Fruit fly (Drosophila melanogaster) whole organism, embryonic: ENCODE results near the gene CG5516.

Source experiments
- Abd-B ChIP-seq: fragments of 200-800 bp; sonication (Bioruptor generic); optimal IDR thresholded peaks from 2 replicates; lab custom pipeline; 2018; ENCODE audit warnings: missing biosample characterization, mild to moderate bottlenecking, missing genetic modification characterization, moderate library complexity
- B-H2 ChIP-seq: fragments of 200-800 bp; sonication (Bioruptor generic); optimal IDR thresholded peaks from 2 replicates; lab custom pipeline; 2018; ENCODE audit warnings: missing biosample characterization, mild to moderate bottlenecking, missing genetic modification characterization
- CG10959 ChIP-seq: fragments of 200-800 bp; sonication (Bioruptor generic); IDR thresholded peaks from 2 replicates; pipeline ENCODE4 v1.3.6; 2022; ENCODE audit warnings: missing biosample characterization, missing genetic modification characterization
- CG12155 ChIP-seq: fragments of 200-800 bp; sonication (Bioruptor generic); optimal IDR thresholded peaks from 3 replicates; lab custom pipeline; 2016; ENCODE audit warnings: missing biosample characterization, missing genetic modification characterization
- CG12236 ChIP-seq: fragments of 200-800 bp; sonication (Bioruptor generic); optimal IDR thresholded peaks from 2 replicates; lab custom pipeline; 2016; ENCODE audit warnings: missing biosample characterization, missing genetic modification characterization
- CG12744 ChIP-seq: fragments of 200-800 bp; sonication (Bioruptor generic); optimal IDR thresholded peaks from 2 replicates; lab custom pipeline; 2016; ENCODE audit warnings: missing biosample characterization, missing genetic modification characterization
- CG14965 ChIP-seq: fragments of 200-800 bp; sonication (Bioruptor generic); optimal IDR thresholded peaks from 2 replicates; lab custom pipeline; 2016; ENCODE audit warnings: missing biosample characterization, missing genetic modification characterization, borderline replicate concordance
- CG1529 ChIP-seq: fragments of 200-800 bp; sonication (Bioruptor generic); optimal IDR thresholded peaks from 3 replicates; lab custom pipeline; 2018; ENCODE audit warnings: missing biosample characterization, missing genetic modification characterization
- CG16813 ChIP-seq: fragments of 200-800 bp; sonication (Bioruptor generic); IDR thresholded peaks from 3 replicates; pipeline ENCODE4 v1.3.6; 2022; ENCODE audit warnings: missing biosample characterization, missing genetic modification characterization; ENCODE audit not compliant: partially characterized antibody
- CG17912 ChIP-seq: fragments of 200-800 bp; sonication (Bioruptor generic); optimal IDR thresholded peaks from 2 replicates; lab custom pipeline; 2018; ENCODE audit warnings: missing biosample characterization, mild to moderate bottlenecking, missing genetic modification characterization
- CG1792 ChIP-seq: fragments of 200-800 bp; sonication (Bioruptor generic); optimal IDR thresholded peaks from 2 replicates; lab custom pipeline; 2016; ENCODE audit warnings: missing biosample characterization, missing genetic modification characterization
- CG1832 ChIP-seq: fragments of 200-800 bp; sonication (Bioruptor generic); optimal IDR thresholded peaks from 2 replicates; lab custom pipeline; 2017; ENCODE audit warnings: missing biosample characterization, mild to moderate bottlenecking, missing genetic modification characterization, inconsistent platforms
- CG2120 ChIP-seq: fragments of 200-800 bp; sonication (Bioruptor generic); optimal IDR thresholded peaks from 3 replicates; lab custom pipeline; 2016; ENCODE audit warnings: missing biosample characterization, missing genetic modification characterization
- CG2199 ChIP-seq: fragments of 200-800 bp; sonication (Bioruptor generic); IDR thresholded peaks from 3 replicates; pipeline ENCODE4 v1.3.6; 2022; ENCODE audit warnings: missing biosample characterization, missing genetic modification characterization
- CG2875 ChIP-seq: fragments of 200-800 bp; sonication (Bioruptor generic); optimal IDR thresholded peaks from 2 replicates; lab custom pipeline; 2017; ENCODE audit warnings: missing biosample characterization, mild to moderate bottlenecking, missing genetic modification characterization, missing genetic modification reagents
- CG30020 ChIP-seq: fragments of 200-800 bp; optimal IDR thresholded peaks from 2 replicates; lab custom pipeline; 2019; ENCODE audit warnings: missing biosample characterization, mild to moderate bottlenecking, missing genetic modification characterization, moderate library complexity
- CG4617 ChIP-seq: fragments of 200-800 bp; sonication (Bioruptor generic); optimal IDR thresholded peaks from 3 replicates; lab custom pipeline; 2016; ENCODE audit warnings: missing biosample characterization, missing genetic modification characterization, borderline replicate concordance
- CG4730 ChIP-seq: fragments of 200-800 bp; sonication (Bioruptor generic); IDR thresholded peaks from 2 replicates; pipeline ENCODE4 v1.3.6; 2022; ENCODE audit warnings: missing biosample characterization, missing genetic modification characterization
- CG6175 ChIP-seq: fragments of 200-800 bp; sonication (Bioruptor generic); IDR thresholded peaks from 3 replicates; pipeline ENCODE4 v1.3.6; 2022; ENCODE audit warnings: missing biosample characterization, missing genetic modification characterization
- CG7556 ChIP-seq: fragments of 200-800 bp; sonication (Bioruptor generic); optimal IDR thresholded peaks from 2 replicates; lab custom pipeline; 2017; ENCODE audit warnings: missing biosample characterization, mild to moderate bottlenecking, missing genetic modification characterization
- CG7987 ChIP-seq: fragments of 200-800 bp; sonication (Bioruptor generic); optimal IDR thresholded peaks from 2 replicates; lab custom pipeline; 2018; ENCODE audit warnings: missing biosample characterization, mild to moderate bottlenecking, missing genetic modification characterization, moderate library complexity
- CG9215 ChIP-seq: fragments of 200-800 bp; sonication (Bioruptor generic); IDR thresholded peaks from 2 replicates; pipeline ENCODE4 v1.3.6; 2022; ENCODE audit warnings: missing biosample characterization, missing genetic modification characterization
- CG9437 ChIP-seq: fragments of 200-800 bp; sonication (Bioruptor generic); optimal IDR thresholded peaks from 2 replicates; lab custom pipeline; 2018; ENCODE audit warnings: missing biosample characterization, mild to moderate bottlenecking, missing genetic modification characterization
- Dek ChIP-seq: fragments of 200-800 bp; sonication (Bioruptor generic); optimal IDR thresholded peaks from 3 replicates; lab custom pipeline; 2019; ENCODE audit warnings: missing biosample characterization, mild to moderate bottlenecking, missing genetic modification characterization, moderate library complexity
- Dip3 ChIP-seq: fragments of 200-800 bp; sonication (Bioruptor generic); optimal IDR thresholded peaks from 3 replicates; lab custom pipeline; 2016; ENCODE audit warnings: missing biosample characterization, missing genetic modification characterization
- Doc2 ChIP-seq: fragments of 200-800 bp; sonication (Bioruptor generic); IDR thresholded peaks from 2 replicates; pipeline ENCODE4 v1.3.6; 2022; ENCODE audit warnings: missing biosample characterization, missing genetic modification characterization
- Elba2 ChIP-seq: fragments of 200-800 bp; sonication (Bioruptor generic); optimal IDR thresholded peaks from 3 replicates; lab custom pipeline; 2016; ENCODE audit warnings: missing biosample characterization, missing genetic modification characterization
- Gug ChIP-seq: fragments of 200-800 bp; sonication (Bioruptor generic); IDR thresholded peaks from 4 replicates; pipeline ENCODE4 v1.3.6; 2022; ENCODE audit warnings: missing biosample characterization, missing genetic modification characterization
- Hmx ChIP-seq: fragments of 200-800 bp; sonication (Bioruptor generic); optimal IDR thresholded peaks from 2 replicates; lab custom pipeline; 2016; ENCODE audit warnings: missing biosample characterization, missing genetic modification characterization
- Hr78 ChIP-seq, 2 experiments: fragments of 200-800 bp in 1 of 2; fragments of >200 bp in 1 of 2; sonication (Bioruptor generic) in 1 of 2; optimal IDR thresholded peaks; 2 replicates each; lab custom pipeline; 2017 to 2019; ENCODE audit warnings: missing biosample characterization in 2 of 2, missing genetic modification characterization in 2 of 2, mild to moderate bottlenecking in 1 of 2, moderate library complexity in 1 of 2
- Lhr ChIP-seq: fragments of 200-800 bp; sonication (Bioruptor generic); optimal IDR thresholded peaks from 3 replicates; lab custom pipeline; 2017; ENCODE audit warnings: mild to moderate bottlenecking, missing biosample characterization, missing genetic modification reagents, missing genetic modification characterization
- Oaz ChIP-seq: fragments of 200-800 bp; sonication (Bioruptor generic); IDR thresholded peaks from 2 replicates; pipeline ENCODE4 v1.3.6; 2022; ENCODE audit warnings: missing biosample characterization, missing genetic modification characterization
- Pdp1 ChIP-seq, 2 experiments: fragments of 200-800 bp; sonication (Bioruptor generic); optimal IDR thresholded peaks; 3 replicates each; lab custom pipeline; 2016; ENCODE audit warnings: missing biosample characterization in 2 of 2, missing genetic modification characterization in 2 of 2, mild to moderate bottlenecking in 1 of 2, moderate library complexity in 1 of 2
- Stat92E ChIP-seq, 3 experiments: fragments of >200 bp in 2 of 3; fragments of 200-800 bp in 1 of 3; sonication (Bioruptor generic) in 1 of 3; optimal IDR thresholded peaks; 2 replicates each; lab custom pipeline; 2017 to 2019; ENCODE audit warnings: missing biosample characterization in 3 of 3, missing genetic modification characterization in 3 of 3, mild to moderate bottlenecking in 1 of 3, moderate library complexity in 1 of 3
- ab ChIP-seq: fragments of 200-800 bp; sonication (Bioruptor generic); optimal IDR thresholded peaks from 2 replicates; lab custom pipeline; 2016; ENCODE audit warnings: missing biosample characterization, missing genetic modification characterization
- amos ChIP-seq: fragments of 200-800 bp; sonication (Bioruptor generic); IDR thresholded peaks from 2 replicates; pipeline ENCODE4 v1.3.6; 2022; ENCODE audit warnings: missing biosample characterization, missing genetic modification characterization; ENCODE audit not compliant: partially characterized antibody
- bbx ChIP-seq: fragments of 200-800 bp; sonication (Bioruptor generic); IDR thresholded peaks from 2 replicates; pipeline ENCODE4 v1.3.6; 2022; ENCODE audit warnings: missing biosample characterization, missing genetic modification characterization; ENCODE audit not compliant: partially characterized antibody
- bigmax ChIP-seq: fragments of 200-800 bp; sonication (Bioruptor generic); optimal IDR thresholded peaks from 2 replicates; lab custom pipeline; 2018; ENCODE audit warnings: missing biosample characterization, mild to moderate bottlenecking, missing genetic modification characterization
- corto ChIP-seq: fragments of 200-800 bp; sonication (Bioruptor generic); optimal IDR thresholded peaks from 2 replicates; lab custom pipeline; 2016; ENCODE audit warnings: missing biosample characterization, mild to moderate bottlenecking, missing genetic modification characterization, moderate library complexity
- gce ChIP-seq: fragments of 200-800 bp; sonication (Bioruptor generic); IDR thresholded peaks from 3 replicates; pipeline ENCODE4 v1.3.6; 2022; ENCODE audit warnings: missing biosample characterization, missing genetic modification characterization
- gsb-n ChIP-seq: fragments of 200-800 bp; sonication (Bioruptor generic); optimal IDR thresholded peaks from 3 replicates; lab custom pipeline; 2018; ENCODE audit warnings: missing biosample characterization, mild to moderate bottlenecking, missing genetic modification characterization
- hbn ChIP-seq: fragments of 200-800 bp; sonication (Bioruptor generic); IDR thresholded peaks from 2 replicates; pipeline ENCODE4 v1.3.6; 2022; ENCODE audit warnings: missing biosample characterization, missing genetic modification characterization; ENCODE audit not compliant: partially characterized antibody
- org-1 ChIP-seq: fragments of 200-800 bp; sonication (Bioruptor generic); optimal IDR thresholded peaks from 2 replicates; lab custom pipeline; 2017; ENCODE audit warnings: missing biosample characterization, missing genetic modification characterization
- prd ChIP-seq, 3 experiments: fragments of >200 bp in 2 of 3; fragments of 200-800 bp in 1 of 3; sonication (Bioruptor generic) in 1 of 3; optimal IDR thresholded peaks in 2 of 3; IDR thresholded peaks in 1 of 3; 2 replicates in 2 of 3; 3 replicates in 1 of 3; pipeline versions ENCODE4 v1.3.6 to Lab custom; 2017 to 2022; ENCODE audit warnings: missing biosample characterization in 1 of 3, missing genetic modification characterization in 1 of 3
- sisA ChIP-seq: fragments of 200-800 bp; sonication (Bioruptor generic); IDR thresholded peaks from 2 replicates; pipeline ENCODE4 v1.3.6; 2022; ENCODE audit warnings: missing biosample characterization, missing genetic modification characterization
- tgo ChIP-seq: fragments of 200-800 bp; sonication (Bioruptor generic); IDR thresholded peaks from 3 replicates; pipeline ENCODE4 v1.3.6; 2022; ENCODE audit warnings: missing biosample characterization, missing genetic modification characterization
- tin ChIP-seq: fragments of 200-800 bp; sonication (Bioruptor generic); optimal IDR thresholded peaks from 3 replicates; lab custom pipeline; 2016; ENCODE audit warnings: missing biosample characterization, missing genetic modification characterization
- tll ChIP-seq, 2 experiments: fragments of 200-800 bp in 1 of 2; fragments of >200 bp in 1 of 2; sonication (Bioruptor generic) in 1 of 2; optimal IDR thresholded peaks; 2 replicates each; lab custom pipeline; 2017 to 2019; ENCODE audit warnings: missing biosample characterization in 2 of 2, missing genetic modification characterization in 2 of 2, mild to moderate bottlenecking in 1 of 2, moderate library complexity in 1 of 2
- wdn ChIP-seq: fragments of 200-800 bp; sonication (Bioruptor generic); IDR thresholded peaks from 2 replicates; pipeline ENCODE4 v1.3.6; 2022; ENCODE audit warnings: missing biosample characterization, missing genetic modification characterization

Gene CG5516

DNA sequence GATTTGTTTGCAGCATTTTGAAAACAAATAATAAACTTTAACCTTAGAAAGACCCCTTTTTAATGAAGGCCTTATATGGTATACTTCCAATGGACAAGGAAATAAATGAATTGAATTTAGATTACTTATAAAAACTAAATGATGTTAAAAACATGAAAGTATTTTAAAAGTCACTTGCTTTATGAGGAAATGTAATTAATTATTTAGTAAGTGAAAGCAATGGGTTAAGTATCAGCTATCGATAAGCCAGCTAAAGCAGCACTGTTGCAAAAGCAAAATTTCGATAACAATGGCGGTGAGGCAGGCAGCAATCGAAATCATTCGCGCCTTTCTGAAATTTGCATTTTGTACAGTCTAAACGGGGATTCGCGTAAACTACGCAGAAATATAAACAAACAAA is 1.5 kb downstream of the CG5516 start, which contains the start of the genes CG32856 and Rbf2 (continued):
- TF ChIP-seq Dip3, result peak; percentile 84
- TF ChIP-seq Doc2 (GFP tag; lab: Robert Waterston, UW), result no peak
- no peak for TF ChIP-seq CG9215 (GFP tag; lab: Robert Waterston, UW)
- peak in 1 of 2 experiments; percentile 14 for TF ChIP-seq tll (GFP tag; optimal IDR thresholded peaks at IDR 0.05; lab: Kevin White, UChicago)
- peak; percentile 95 for TF ChIP-seq CG2120
- TF ChIP-seq CG12744 (GFP tag; lab: Kevin White, UChicago), result peak; percentile 78
- TF ChIP-seq CG12236 (GFP tag; lab: Kevin White, UChicago), result peak; percentile 40
- TF ChIP-seq gce (GFP tag; lab: Robert Waterston, UW), result no peak
- TF ChIP-seq CG9437, result peak; percentile 73
- TF ChIP-seq Lhr, result no peak
- TF ChIP-seq CG30020, result peak; percentile 82
- peak; percentile 43 for TF ChIP-seq bigmax (GFP tag; lab: Kevin White, UChicago)
- TF ChIP-seq sisA (GFP tag; lab: Robert Waterston, UW), result no peak
- peak; percentile 67; the same call in 1 of the 2 replicates for TF ChIP-seq Oaz (GFP tag; lab: Robert Waterston, UW)
- TF ChIP-seq ab (GFP tag; lab: Kevin White, UChicago), result peak; percentile 41
- peak; percentile 88 for TF ChIP-seq CG12155 (GFP tag; lab: Kevin White, UChicago)
- peak; percentile 47; the same call in 1 of the 2 replicates for TF ChIP-seq hbn (GFP tag; lab: Robert Waterston, UW)
- peak; percentile 74 for TF ChIP-seq CG7556 (GFP tag; lab: Kevin White, UChicago)
- peak; percentile 78 for TF ChIP-seq gsb-n (tag; lab: Kevin White, UChicago)
- no peak for TF ChIP-seq CG4730
- peak; percentile 57 for TF ChIP-seq org-1 (GFP tag; lab: Kevin White, UChicago)
- no peak for TF ChIP-seq CG14965 (GFP tag; lab: Kevin White, UChicago)
- TF ChIP-seq Abd-B, result peak; percentile 92
- TF ChIP-seq Gug, result no peak
- no peak for TF ChIP-seq CG1792 (GFP tag; lab: Kevin White, UChicago)
- no peak for TF ChIP-seq corto (GFP tag; lab: Kevin White, UChicago)
- TF ChIP-seq Hmx, result no peak
- TF ChIP-seq CG2875 (GFP tag; lab: Kevin White, UChicago), result peak; percentile 3
- TF ChIP-seq prd (optimal IDR thresholded peaks at IDR 0.05; lab: Kevin White, UChicago), result no peak
- no peak; the same call in 1 of the 3 replicates for TF ChIP-seq prd (GFP tag; IDR thresholded peaks at IDR 0.05; lab: Robert Waterston, UW)
- TF ChIP-seq CG6175, result no peak
- TF ChIP-seq Elba2 (GFP tag; lab: Kevin White, UChicago), result peak; percentile 61
- TF ChIP-seq CG1832 (GFP tag; lab: Kevin White, UChicago), result no peak
- peak; percentile 70 for TF ChIP-seq wdn (GFP tag; lab: Robert Waterston, UW)
- no peak for TF ChIP-seq CG2199 (GFP tag; lab: Robert Waterston, UW)
- peak; percentile 90 for TF ChIP-seq B-H2 (GFP tag; lab: Kevin White, UChicago)
- peak; percentile 84 for TF ChIP-seq Dek (tag; lab: Kevin White, UChicago)
- TF ChIP-seq CG7987 (GFP tag; lab: Kevin White, UChicago), result no peak
- no peak for TF ChIP-seq CG10959 (GFP tag; lab: Robert Waterston, UW)
- peak; percentile 79 to 86 for TF ChIP-seq Pdp1 (GFP tag; optimal IDR thresholded peaks at IDR 0.05; lab: Kevin White, UChicago)
- TF ChIP-seq amos (GFP tag; lab: Robert Waterston, UW), result peak; percentile 75
- TF ChIP-seq CG1529 (GFP tag; lab: Kevin White, UChicago), result no peak
- TF ChIP-seq CG16813 (GFP tag; lab: Robert Waterston, UW), result peak; percentile 79
- no peak for TF ChIP-seq tin (GFP tag; lab: Kevin White, UChicago)
- TF ChIP-seq CG17912, result peak; percentile 15
- no peak for TF ChIP-seq Hr78 (GFP tag; optimal IDR thresholded peaks at IDR 0.05; lab: Kevin White, UChicago)
- no peak for TF ChIP-seq tgo
- peak; percentile 88 for TF ChIP-seq bbx (GFP tag; lab: Robert Waterston, UW)
- TF ChIP-seq CG4617, result peak; percentile 86
- TF ChIP-seq Stat92E (GFP tag; optimal IDR thresholded peaks at IDR 0.05; lab: Kevin White, UChicago), result peak in 1 of 3 experiments; percentile 0
